Fruit fly (Drosophila melanogaster) whole organism, embryonic: Measurements from ENCODE around the gene ArgRS-m.

Experiments
- Atf3 ChIP-seq: fragments of 200-800 bp; sonication (Bioruptor generic); optimal IDR thresholded peaks from 3 replicates; lab custom pipeline; 2016; ENCODE audit warnings: missing biosample characterization, missing genetic modification characterization
- Bdp1 ChIP-seq: fragments of 200-800 bp; sonication (Bioruptor generic); optimal IDR thresholded peaks from 3 replicates; lab custom pipeline; 2016; ENCODE audit warnings: missing biosample characterization, missing genetic modification characterization
- C15 ChIP-seq: fragments of 200-800 bp; sonication (Bioruptor generic); IDR thresholded peaks from 3 replicates; pipeline ENCODE4 v1.3.6; 2022; ENCODE audit warnings: missing biosample characterization, missing genetic modification characterization
- CG12071 ChIP-seq: fragments of 200-800 bp; sonication (Bioruptor generic); optimal IDR thresholded peaks from 3 replicates; lab custom pipeline; 2018; ENCODE audit warnings: missing biosample characterization, mild to moderate bottlenecking, missing genetic modification characterization
- CG12104 ChIP-seq: fragments of 200-800 bp; sonication (Bioruptor generic); optimal IDR thresholded peaks from 3 replicates; lab custom pipeline; 2016; ENCODE audit warnings: missing biosample characterization, missing genetic modification characterization
- CG12219 ChIP-seq: fragments of 200-800 bp; sonication (Bioruptor generic); optimal IDR thresholded peaks from 3 replicates; lab custom pipeline; 2018; ENCODE audit warnings: missing biosample characterization, mild to moderate bottlenecking, missing genetic modification characterization
- CG14050 ChIP-seq: fragments of 200-800 bp; sonication (Bioruptor generic); IDR thresholded peaks from 3 replicates; pipeline ENCODE4 v1.3.6; 2022; ENCODE audit warnings: missing biosample characterization, missing genetic modification characterization
- CG14710 ChIP-seq: fragments of 200-800 bp; sonication (Bioruptor generic); optimal IDR thresholded peaks from 3 replicates; lab custom pipeline; 2019; ENCODE audit warnings: missing biosample characterization, mild to moderate bottlenecking, missing genetic modification characterization, moderate library complexity
- CG15011 ChIP-seq: fragments of 200-800 bp; sonication (Bioruptor generic); optimal IDR thresholded peaks from 3 replicates; lab custom pipeline; 2018; ENCODE audit warnings: missing biosample characterization, mild to moderate bottlenecking, missing genetic modification characterization
- CG16779 ChIP-seq: fragments of 200-800 bp; sonication (Bioruptor generic); IDR thresholded peaks from 2 replicates; pipeline ENCODE4 v1.3.6; 2022; ENCODE audit warnings: missing biosample characterization, missing genetic modification characterization
- CG17361 ChIP-seq: fragments of 200-800 bp; sonication (Bioruptor generic); IDR thresholded peaks from 3 replicates; pipeline ENCODE4 v1.3.6; 2022; ENCODE audit warnings: missing biosample characterization, missing genetic modification characterization
- CG17385 ChIP-seq: fragments of 200-800 bp; sonication (Bioruptor generic); optimal IDR thresholded peaks from 3 replicates; lab custom pipeline; 2018; ENCODE audit warnings: missing biosample characterization, mild to moderate bottlenecking, missing genetic modification characterization
- CG2116 ChIP-seq: fragments of 200-800 bp; sonication (Bioruptor generic); optimal IDR thresholded peaks from 3 replicates; lab custom pipeline; 2018; ENCODE audit warnings: missing biosample characterization, mild to moderate bottlenecking, missing genetic modification characterization
- CG2875 ChIP-seq: fragments of 200-800 bp; sonication (Bioruptor generic); optimal IDR thresholded peaks from 2 replicates; lab custom pipeline; 2017; ENCODE audit warnings: missing biosample characterization, mild to moderate bottlenecking, missing genetic modification characterization, missing genetic modification reagents
- CG31224 ChIP-seq: fragments of 200-800 bp; sonication (Bioruptor generic); IDR thresholded peaks from 2 replicates; pipeline ENCODE4 v1.3.6; 2022; ENCODE audit warnings: missing biosample characterization, missing genetic modification characterization
- CG34376 ChIP-seq: fragments of 200-800 bp; sonication (Bioruptor generic); optimal IDR thresholded peaks from 2 replicates; lab custom pipeline; 2018; ENCODE audit warnings: missing biosample characterization, mild to moderate bottlenecking, missing genetic modification characterization
- CG6272 ChIP-seq: fragments of 200-800 bp; sonication (Bioruptor generic); IDR thresholded peaks from 2 replicates; pipeline ENCODE4 v1.3.6; 2022; ENCODE audit warnings: missing biosample characterization, missing genetic modification characterization
- CG7928 ChIP-seq: fragments of 200-800 bp; sonication (Bioruptor generic); optimal IDR thresholded peaks from 2 replicates; lab custom pipeline; 2017; ENCODE audit warnings: missing biosample characterization, mild to moderate bottlenecking, missing genetic modification characterization
- CG9727 ChIP-seq: fragments of 200-800 bp; sonication (Bioruptor generic); optimal IDR thresholded peaks from 3 replicates; lab custom pipeline; 2017; ENCODE audit warnings: missing biosample characterization, mild to moderate bottlenecking, missing genetic modification characterization
- CoRest ChIP-seq: fragments of 200-800 bp; sonication (Bioruptor generic); optimal IDR thresholded peaks from 3 replicates; lab custom pipeline; 2018; ENCODE audit warnings: missing biosample characterization, mild to moderate bottlenecking, missing genetic modification characterization, moderate library complexity
- ERR ChIP-seq: fragments of 200-800 bp; sonication (Bioruptor generic); optimal IDR thresholded peaks from 2 replicates; lab custom pipeline; 2016; ENCODE audit warnings: missing biosample characterization, missing genetic modification characterization
- Elba2 ChIP-seq: fragments of 200-800 bp; sonication (Bioruptor generic); optimal IDR thresholded peaks from 3 replicates; lab custom pipeline; 2016; ENCODE audit warnings: missing biosample characterization, missing genetic modification characterization
- Gug ChIP-seq: fragments of 200-800 bp; sonication (Bioruptor generic); IDR thresholded peaks from 4 replicates; pipeline ENCODE4 v1.3.6; 2022; ENCODE audit warnings: missing biosample characterization, missing genetic modification characterization
- H15 ChIP-seq: fragments of 200-800 bp; sonication (Bioruptor generic); IDR thresholded peaks from 3 replicates; pipeline ENCODE4 v1.3.6; 2022; ENCODE audit warnings: missing biosample characterization, missing genetic modification characterization
- Hr51 ChIP-seq, 2 experiments: fragments of 200-800 bp; sonication (Bioruptor generic); optimal IDR thresholded peaks; 2 replicates in 1 of 2; 3 replicates in 1 of 2; lab custom pipeline; 2016 to 2018; ENCODE audit warnings: missing biosample characterization in 2 of 2, missing genetic modification characterization in 2 of 2, mild to moderate bottlenecking in 1 of 2, moderate library complexity in 1 of 2
- Hsf ChIP-seq: fragments of 200-800 bp; sonication (Bioruptor generic); optimal IDR thresholded peaks from 3 replicates; lab custom pipeline; 2016; ENCODE audit warnings: missing biosample characterization, missing genetic modification characterization
- Med ChIP-seq: fragments of 200-800 bp; sonication (Bioruptor generic); peaks from one replicate; lab custom pipeline; 2016; ENCODE audit warnings: missing biosample characterization, missing genetic modification characterization, mild to moderate bottlenecking, inconsistent platforms, moderate library complexity
- Mes4 ChIP-seq: fragments of 200-800 bp; sonication (Bioruptor generic); optimal IDR thresholded peaks from 2 replicates; lab custom pipeline; 2016; ENCODE audit warnings: missing biosample characterization, missing genetic modification characterization
- NC2α ChIP-seq: fragments of 200-800 bp; sonication (Bioruptor generic); optimal IDR thresholded peaks from 2 replicates; lab custom pipeline; 2016; ENCODE audit warnings: missing biosample characterization, missing genetic modification characterization
- PHDP ChIP-seq: fragments of 200-800 bp; sonication (Bioruptor generic); optimal IDR thresholded peaks from 3 replicates; lab custom pipeline; 2018; ENCODE audit warnings: missing biosample characterization, mild to moderate bottlenecking, missing genetic modification characterization, moderate library complexity
- Taf1 ChIP-seq: fragments of 200-800 bp; sonication (Bioruptor generic); IDR thresholded peaks from 2 replicates; pipeline ENCODE4 v1.3.6; 2022; ENCODE audit warnings: missing biosample characterization, missing genetic modification characterization
- Usf ChIP-seq: fragments of 200-800 bp; sonication (Bioruptor generic); optimal IDR thresholded peaks from 2 replicates; lab custom pipeline; 2017; ENCODE audit warnings: missing genotype, missing biosample characterization, missing genetic modification characterization
- Xbp1 ChIP-seq: fragments of 200-800 bp; sonication (Bioruptor generic); optimal IDR thresholded peaks from 3 replicates; lab custom pipeline; 2016; ENCODE audit warnings: missing biosample characterization, mild to moderate bottlenecking, missing genetic modification characterization
- aop ChIP-seq: fragments of 200-800 bp; sonication (Bioruptor generic); IDR thresholded peaks from 2 replicates; pipeline ENCODE4 v1.3.6; 2022; ENCODE audit warnings: missing biosample characterization, missing genetic modification characterization
- btn ChIP-seq: fragments of 200-800 bp; sonication (Bioruptor generic); optimal IDR thresholded peaks from 2 replicates; lab custom pipeline; 2016; ENCODE audit warnings: missing biosample characterization, missing genetic modification characterization
- dan ChIP-seq: fragments of 200-800 bp; sonication (Bioruptor generic); IDR thresholded peaks from 2 replicates; pipeline ENCODE4 v1.3.6; 2022; ENCODE audit warnings: missing biosample characterization, missing genetic modification characterization
- dmrt99B ChIP-seq: fragments of 200-800 bp; sonication (Bioruptor generic); optimal IDR thresholded peaks from 2 replicates; lab custom pipeline; 2018; ENCODE audit warnings: missing biosample characterization, mild to moderate bottlenecking, missing genetic modification characterization, moderate library complexity
- esg ChIP-seq: fragments of 200-800 bp; sonication (Bioruptor generic); conservative IDR thresholded peaks from 2 replicates; pipeline ENCODE4 v1.3.6; 2022; ENCODE audit warnings: missing biosample characterization, missing genetic modification characterization
- gem ChIP-seq: fragments of 200-800 bp; sonication (Bioruptor generic); optimal IDR thresholded peaks from 2 replicates; lab custom pipeline; 2019; ENCODE audit warnings: missing biosample characterization, mild to moderate bottlenecking, missing genetic modification characterization, moderate library complexity
- ind ChIP-seq: fragments of 200-800 bp; sonication (Bioruptor generic); optimal IDR thresholded peaks from 3 replicates; lab custom pipeline; 2016; ENCODE audit warnings: missing biosample characterization, missing genetic modification characterization
- lmd ChIP-seq: fragments of 200-800 bp; sonication (Bioruptor generic); IDR thresholded peaks from 2 replicates; pipeline ENCODE4 v1.3.6; 2022; ENCODE audit warnings: missing biosample characterization, missing genetic modification characterization
- nerfin-2 ChIP-seq: fragments of 200-800 bp; sonication (Bioruptor generic); IDR thresholded peaks from 2 replicates; pipeline ENCODE4 v1.3.6; 2022; ENCODE audit warnings: missing biosample characterization, missing genetic modification characterization; ENCODE audit not compliant: partially characterized antibody
- sc ChIP-seq, 3 experiments: fragments of >200 bp in 2 of 3; fragments of 200-800 bp in 1 of 3; sonication (Bioruptor generic) in 1 of 3; optimal IDR thresholded peaks; 2 replicates in 2 of 3; 3 replicates in 1 of 3; lab custom pipeline; 2017; ENCODE audit warnings: mild to moderate bottlenecking in 1 of 3, missing biosample characterization in 1 of 3, missing genetic modification characterization in 1 of 3, missing genetic modification reagents in 1 of 3
- schlank ChIP-seq: fragments of 200-800 bp; sonication (Bioruptor generic); optimal IDR thresholded peaks from 2 replicates; lab custom pipeline; 2018; ENCODE audit warnings: missing biosample characterization, mild to moderate bottlenecking, missing genetic modification characterization
- slou ChIP-seq: fragments of 200-800 bp; sonication (Bioruptor generic); optimal IDR thresholded peaks from 3 replicates; lab custom pipeline; 2016; ENCODE audit warnings: missing biosample characterization, missing genetic modification characterization
- sob ChIP-seq: fragments of 200-800 bp; sonication (Bioruptor generic); IDR thresholded peaks from 2 replicates; pipeline ENCODE4 v1.3.6; 2022; ENCODE audit warnings: missing biosample characterization, missing genetic modification characterization
- tin ChIP-seq: fragments of 200-800 bp; sonication (Bioruptor generic); optimal IDR thresholded peaks from 3 replicates; lab custom pipeline; 2016; ENCODE audit warnings: missing biosample characterization, missing genetic modification characterization
- ttk ChIP-seq: fragments of 200-800 bp; sonication (Bioruptor generic); IDR thresholded peaks from 2 replicates; pipeline ENCODE4 v2.1.2; 2022; ENCODE audit warnings: missing biosample characterization, missing genetic modification characterization
- unc-4 ChIP-seq: fragments of 200-800 bp; sonication (Bioruptor generic); IDR thresholded peaks from 2 replicates; pipeline ENCODE4 v1.3.6; 2022; ENCODE audit warnings: missing biosample characterization, missing genetic modification characterization; ENCODE audit not compliant: partially characterized antibody

Gene ArgRS-m

dm6 chr3R:7892246-7893000 is 5.6 kb downstream of the ArgRS-m start (continued):
- TF ChIP-seq CG17385: peak; percentile 11
- no peak for TF ChIP-seq btn (GFP tag; lab: Kevin White, UChicago)
- no peak for TF ChIP-seq CG12219 (GFP tag; lab: Kevin White, UChicago)
- TF ChIP-seq CG2875 (GFP tag; lab: Kevin White, UChicago): peak; percentile 20
- no peak; the same call in 3 of the 4 replicates for TF ChIP-seq Gug (GFP tag; lab: Robert Waterston, UW)
- TF ChIP-seq Hr51 (GFP tag; optimal IDR thresholded peaks at IDR 0.05; lab: Kevin White, UChicago): peak in 1 of 2 experiments; percentile 15
- TF ChIP-seq CG6272 (GFP tag; lab: Robert Waterston, UW): no peak
- peak; percentile 45; the same call in 1 of the 3 replicates for TF ChIP-seq C15 (GFP tag; lab: Robert Waterston, UW)
- no peak for TF ChIP-seq ERR (GFP tag; lab: Kevin White, UChicago)
- TF ChIP-seq H15 (GFP tag; lab: Robert Waterston, UW): peak; percentile 59; the same call in 2 of the 3 replicates
- no peak for TF ChIP-seq Usf (GFP tag; lab: Kevin White, UChicago)
- peak; percentile 48 for TF ChIP-seq dmrt99B
- no peak for TF ChIP-seq Mes4
- no peak for TF ChIP-seq Xbp1 (GFP tag; lab: Kevin White, UChicago)
- TF ChIP-seq Hsf (GFP tag; lab: Kevin White, UChicago): no peak
- no peak for TF ChIP-seq Atf3 (GFP tag; lab: Kevin White, UChicago)
- no peak for TF ChIP-seq tin (GFP tag; lab: Kevin White, UChicago)
- no peak for TF ChIP-seq CG2116
- peak; percentile 15; the same call in 1 of the 2 replicates for TF ChIP-seq esg (GFP tag; lab: Robert Waterston, UW)
- peak; percentile 46 for TF ChIP-seq CG9727 (GFP tag; lab: Kevin White, UChicago)
- TF ChIP-seq CG15011: peak; percentile 36
- no peak for TF ChIP-seq slou (GFP tag; lab: Kevin White, UChicago)
- peak; percentile 16 for TF ChIP-seq CoRest (tag; lab: Kevin White, UChicago)
- no peak; the same call in 2 of the 3 replicates for TF ChIP-seq CG14050
- TF ChIP-seq schlank (tag; lab: Kevin White, UChicago): peak; percentile 5
- TF ChIP-seq nerfin-2 (GFP tag; lab: Robert Waterston, UW): no peak
- TF ChIP-seq CG17361: peak; percentile 57; the same call in 2 of the 3 replicates
- TF ChIP-seq CG34376 (GFP tag; lab: Kevin White, UChicago): no peak
- no peak for TF ChIP-seq dan (GFP tag; lab: Robert Waterston, UW)
- TF ChIP-seq CG14710 (tag; lab: Kevin White, UChicago): no peak
- peak; percentile 76; the same call in 1 of the 2 replicates for TF ChIP-seq lmd (GFP tag; lab: Robert Waterston, UW)
- TF ChIP-seq CG12071 (GFP tag; lab: Kevin White, UChicago): no peak
- peak; percentile 49 for TF ChIP-seq ind (GFP tag; lab: Kevin White, UChicago)
- TF ChIP-seq CG16779 (GFP tag; lab: Robert Waterston, UW): peak; percentile 48; the same call in 1 of the 2 replicates
- no peak for TF ChIP-seq sc (optimal IDR thresholded peaks at IDR 0.05; lab: Kevin White, UChicago)
- no peak for TF ChIP-seq sc (GFP tag; optimal IDR thresholded peaks at IDR 0.05; lab: Kevin White, UChicago)
- no peak for TF ChIP-seq unc-4
- peak; percentile 62 for TF ChIP-seq Taf1 (GFP tag; lab: Robert Waterston, UW)
- TF ChIP-seq PHDP: peak; percentile 21
- no peak for TF ChIP-seq Bdp1 (GFP tag; lab: Kevin White, UChicago)
- peak; percentile 32; the same call in 1 of the 2 replicates for TF ChIP-seq ttk
- TF ChIP-seq CG12104 (GFP tag; lab: Kevin White, UChicago): peak; percentile 31
- no peak for TF ChIP-seq NC2α
- peak; percentile 36; the same call in 1 of the 2 replicates for TF ChIP-seq CG31224 (GFP tag; lab: Robert Waterston, UW)
- no peak for TF ChIP-seq Elba2 (GFP tag; lab: Kevin White, UChicago)
- peak; percentile 54 for TF ChIP-seq gem (tag; lab: Kevin White, UChicago)
- TF ChIP-seq Med: peak; percentile 89
- TF ChIP-seq aop: no peak
- TF ChIP-seq CG7928 (GFP tag; lab: Kevin White, UChicago): peak; percentile 12
- peak; percentile 69; the same call in 1 of the 2 replicates for TF ChIP-seq sob
